Fruit fly (Drosophila melanogaster) whole organism, embryonic: ENCODE data around the gene CG13028.
A peak's percentile ranks its signal among the peaks of the same experiment; 100 is the strongest.

Source experiments
- Aef1 ChIP-seq: fragments of 200-800 bp; sonication (Bioruptor generic); IDR thresholded peaks from 3 replicates; pipeline ENCODE4 v1.3.6; 2022; ENCODE audit warnings: missing biosample characterization, missing genetic modification characterization
- Atf6 ChIP-seq: fragments of 200-800 bp; sonication (Bioruptor generic); IDR thresholded peaks from 2 replicates; pipeline ENCODE4 v1.3.6; 2022; ENCODE audit warnings: missing biosample characterization, missing genetic modification characterization
- Bgb ChIP-seq: fragments of 200-800 bp; sonication (Bioruptor generic); IDR thresholded peaks from 2 replicates; pipeline ENCODE4 v1.3.6; 2022; ENCODE audit warnings: missing biosample characterization, missing genetic modification characterization; ENCODE audit not compliant: partially characterized antibody
- CG10147 ChIP-seq: fragments of 200-800 bp; sonication (Bioruptor generic); optimal IDR thresholded peaks from 2 replicates; lab custom pipeline; 2019; ENCODE audit warnings: missing biosample characterization, mild to moderate bottlenecking, missing genetic modification characterization, moderate library complexity
- CG10959 ChIP-seq: fragments of 200-800 bp; sonication (Bioruptor generic); IDR thresholded peaks from 2 replicates; pipeline ENCODE4 v1.3.6; 2022; ENCODE audit warnings: missing biosample characterization, missing genetic modification characterization
- CG11723 ChIP-seq: fragments of 200-800 bp; sonication (Bioruptor generic); optimal IDR thresholded peaks from 2 replicates; lab custom pipeline; 2017; ENCODE audit warnings: missing biosample characterization, mild to moderate bottlenecking, missing genetic modification characterization
- CG12219 ChIP-seq: fragments of 200-800 bp; sonication (Bioruptor generic); optimal IDR thresholded peaks from 3 replicates; lab custom pipeline; 2018; ENCODE audit warnings: missing biosample characterization, mild to moderate bottlenecking, missing genetic modification characterization
- CG14860 ChIP-seq: fragments of 200-800 bp; sonication (Bioruptor generic); IDR thresholded peaks from 3 replicates; pipeline ENCODE4 v1.3.6; 2022; ENCODE audit warnings: missing biosample characterization, missing genetic modification characterization; ENCODE audit not compliant: partially characterized antibody
- CG1529 ChIP-seq: fragments of 200-800 bp; sonication (Bioruptor generic); optimal IDR thresholded peaks from 3 replicates; lab custom pipeline; 2018; ENCODE audit warnings: missing biosample characterization, missing genetic modification characterization
- CG16815 ChIP-seq: fragments of 200-800 bp; sonication (Bioruptor generic); optimal IDR thresholded peaks from 3 replicates; lab custom pipeline; 2017; ENCODE audit warnings: missing biosample characterization, mild to moderate bottlenecking, missing genetic modification characterization
- CG1832 ChIP-seq: fragments of 200-800 bp; sonication (Bioruptor generic); optimal IDR thresholded peaks from 2 replicates; lab custom pipeline; 2017; ENCODE audit warnings: missing biosample characterization, mild to moderate bottlenecking, missing genetic modification characterization, inconsistent platforms
- CG3065 ChIP-seq: fragments of 200-800 bp; sonication (Bioruptor generic); optimal IDR thresholded peaks from 2 replicates; lab custom pipeline; 2016; ENCODE audit warnings: missing biosample characterization, missing genetic modification characterization
- CG31388 ChIP-seq: fragments of 200-800 bp; sonication (Bioruptor generic); optimal IDR thresholded peaks from 2 replicates; lab custom pipeline; 2016; ENCODE audit warnings: missing biosample characterization, missing genetic modification characterization
- CG31441 ChIP-seq: fragments of 200-800 bp; sonication (Bioruptor generic); IDR thresholded peaks from 2 replicates; pipeline ENCODE4 v1.3.6; 2022; ENCODE audit warnings: missing biosample characterization, missing genetic modification characterization
- CG3281 ChIP-seq: fragments of 200-800 bp; sonication (Bioruptor generic); optimal IDR thresholded peaks from 3 replicates; lab custom pipeline; 2017; ENCODE audit warnings: missing biosample characterization, mild to moderate bottlenecking, missing genetic modification characterization
- CG3847 ChIP-seq: fragments of 200-800 bp; sonication (Bioruptor generic); IDR thresholded peaks from 2 replicates; pipeline ENCODE4 v1.3.6; 2022; ENCODE audit warnings: missing biosample characterization, missing genetic modification characterization
- CG4282 ChIP-seq: fragments of 200-800 bp; sonication (Bioruptor generic); optimal IDR thresholded peaks from 2 replicates; lab custom pipeline; 2016; ENCODE audit warnings: missing biosample characterization, missing genetic modification characterization
- CG4404 ChIP-seq: fragments of 200-800 bp; sonication (Bioruptor generic); IDR thresholded peaks from 2 replicates; pipeline ENCODE4 v1.3.6; 2022; ENCODE audit warnings: missing biosample characterization, missing genetic modification characterization
- CG7372 ChIP-seq: fragments of 200-800 bp; sonication (Bioruptor generic); IDR thresholded peaks from 2 replicates; pipeline ENCODE4 v1.3.6; 2022; ENCODE audit warnings: missing biosample characterization, missing genetic modification characterization
- CG7987 ChIP-seq: fragments of 200-800 bp; sonication (Bioruptor generic); optimal IDR thresholded peaks from 2 replicates; lab custom pipeline; 2018; ENCODE audit warnings: missing biosample characterization, mild to moderate bottlenecking, missing genetic modification characterization, moderate library complexity
- CG8478 ChIP-seq: fragments of >200 bp; optimal IDR thresholded peaks from 2 replicates; lab custom pipeline; 2018
- CG9437 ChIP-seq: fragments of 200-800 bp; sonication (Bioruptor generic); optimal IDR thresholded peaks from 2 replicates; lab custom pipeline; 2018; ENCODE audit warnings: missing biosample characterization, mild to moderate bottlenecking, missing genetic modification characterization
- Chrac-16 ChIP-seq: fragments of 200-800 bp; sonication (Bioruptor generic); optimal IDR thresholded peaks from 3 replicates; lab custom pipeline; 2016; ENCODE audit warnings: missing biosample characterization, missing genetic modification characterization
- E2f2 ChIP-seq: fragments of 200-800 bp; sonication (Bioruptor generic); IDR thresholded peaks from 2 replicates; pipeline ENCODE4 v1.3.6; 2022; ENCODE audit warnings: missing biosample characterization, missing genetic modification characterization
- Elba2 ChIP-seq: fragments of 200-800 bp; sonication (Bioruptor generic); optimal IDR thresholded peaks from 3 replicates; lab custom pipeline; 2016; ENCODE audit warnings: missing biosample characterization, missing genetic modification characterization
- Fer3 ChIP-seq: fragments of 200-800 bp; sonication (Bioruptor generic); optimal IDR thresholded peaks from 2 replicates; lab custom pipeline; 2018; ENCODE audit warnings: missing biosample characterization, mild to moderate bottlenecking, missing genetic modification characterization, moderate library complexity
- HLH4C ChIP-seq: fragments of 200-800 bp; sonication (Bioruptor generic); IDR thresholded peaks from 3 replicates; pipeline ENCODE4 v1.3.6; 2022; ENCODE audit warnings: missing biosample characterization, missing genetic modification characterization; ENCODE audit not compliant: partially characterized antibody
- HLH54F ChIP-seq: fragments of 200-800 bp; sonication (Bioruptor generic); optimal IDR thresholded peaks from 3 replicates; lab custom pipeline; 2016; ENCODE audit warnings: missing biosample characterization, missing genetic modification characterization
- HLHmδ ChIP-seq: fragments of 200-800 bp; sonication (Bioruptor generic); optimal IDR thresholded peaks from 2 replicates; lab custom pipeline; 2018; ENCODE audit warnings: missing biosample characterization, mild to moderate bottlenecking, missing genetic modification characterization, moderate library complexity
- HmgD ChIP-seq: fragments of 200-800 bp; sonication (Bioruptor generic); optimal IDR thresholded peaks from 3 replicates; lab custom pipeline; 2016; ENCODE audit warnings: missing biosample characterization, missing genetic modification characterization
- Hr3 ChIP-seq: fragments of 200-800 bp; sonication (Bioruptor generic); optimal IDR thresholded peaks from 3 replicates; lab custom pipeline; 2016; ENCODE audit warnings: missing biosample characterization, missing genetic modification characterization
- Lhr ChIP-seq: fragments of 200-800 bp; sonication (Bioruptor generic); optimal IDR thresholded peaks from 3 replicates; lab custom pipeline; 2017; ENCODE audit warnings: mild to moderate bottlenecking, missing biosample characterization, missing genetic modification reagents, missing genetic modification characterization
- MBD-R2 ChIP-seq: fragments of 200-800 bp; sonication (Bioruptor generic); IDR thresholded peaks from 2 replicates; pipeline ENCODE4 v1.3.6; 2022; ENCODE audit warnings: missing biosample characterization, missing genetic modification characterization
- MESR4 ChIP-seq: fragments of 200-800 bp; sonication (Bioruptor generic); optimal IDR thresholded peaks from 2 replicates; lab custom pipeline; 2018; ENCODE audit warnings: missing biosample characterization, mild to moderate bottlenecking, missing genetic modification characterization, moderate library complexity
- NFAT ChIP-seq: fragments of 200-800 bp; sonication (Bioruptor generic); IDR thresholded peaks from 2 replicates; pipeline ENCODE4 v1.3.6; 2022; ENCODE audit warnings: missing biosample characterization, missing genetic modification characterization
- Pdp1 ChIP-seq, 2 experiments: fragments of 200-800 bp; sonication (Bioruptor generic); optimal IDR thresholded peaks; 3 replicates each; lab custom pipeline; 2016; ENCODE audit warnings: missing biosample characterization in 2 of 2, missing genetic modification characterization in 2 of 2, mild to moderate bottlenecking in 1 of 2, moderate library complexity in 1 of 2
- Sox100B ChIP-seq: fragments of 200-800 bp; sonication (Bioruptor generic); optimal IDR thresholded peaks from 3 replicates; lab custom pipeline; 2018; ENCODE audit warnings: missing biosample characterization, mild to moderate bottlenecking, missing genetic modification characterization
- amos ChIP-seq: fragments of 200-800 bp; sonication (Bioruptor generic); IDR thresholded peaks from 2 replicates; pipeline ENCODE4 v1.3.6; 2022; ENCODE audit warnings: missing biosample characterization, missing genetic modification characterization; ENCODE audit not compliant: partially characterized antibody
- ara ChIP-seq: fragments of 200-800 bp; sonication (Bioruptor generic); IDR thresholded peaks from 2 replicates; pipeline ENCODE4 v1.3.6; 2022; ENCODE audit warnings: missing biosample characterization, missing genetic modification characterization
- crol ChIP-seq: fragments of 200-800 bp; sonication (Bioruptor generic); IDR thresholded peaks from 2 replicates; pipeline ENCODE4 v1.3.6; 2022; ENCODE audit warnings: missing biosample characterization, missing genetic modification characterization
- ems ChIP-seq: fragments of 200-800 bp; sonication (Bioruptor generic); optimal IDR thresholded peaks from 3 replicates; lab custom pipeline; 2016; ENCODE audit warnings: missing biosample characterization, missing genetic modification characterization
- fd96Cb ChIP-seq: fragments of 200-800 bp; sonication (Bioruptor generic); optimal IDR thresholded peaks from 2 replicates; lab custom pipeline; 2018; ENCODE audit warnings: missing biosample characterization, mild to moderate bottlenecking, missing genetic modification characterization, moderate library complexity
- gcm2 ChIP-seq: fragments of 200-800 bp; sonication (Bioruptor generic); optimal IDR thresholded peaks from 2 replicates; lab custom pipeline; 2016; ENCODE audit warnings: missing biosample characterization, missing genetic modification characterization
- lilli ChIP-seq: fragments of 200-800 bp; sonication (Bioruptor generic); optimal IDR thresholded peaks from 3 replicates; lab custom pipeline; 2016; ENCODE audit warnings: missing biosample characterization, missing genetic modification characterization
- pum ChIP-seq: fragments of 200-800 bp; sonication (Bioruptor generic); optimal IDR thresholded peaks from 2 replicates; lab custom pipeline; 2016; ENCODE audit warnings: missing biosample characterization, missing genetic modification characterization
- pzg ChIP-seq: fragments of 200-800 bp; sonication (Bioruptor generic); optimal IDR thresholded peaks from 3 replicates; lab custom pipeline; 2018; ENCODE audit warnings: missing biosample characterization, mild to moderate bottlenecking, missing genetic modification characterization, moderate library complexity
- sd ChIP-seq: fragments of 200-800 bp; sonication (Bioruptor generic); optimal IDR thresholded peaks from 3 replicates; lab custom pipeline; 2018; ENCODE audit warnings: missing biosample characterization, mild to moderate bottlenecking, missing genetic modification characterization, moderate library complexity
- trh ChIP-seq: fragments of 200-800 bp; sonication (Bioruptor generic); optimal IDR thresholded peaks from 2 replicates; lab custom pipeline; 2016; ENCODE audit warnings: missing biosample characterization, missing genetic modification characterization
- wor ChIP-seq: fragments of 200-800 bp; sonication (Bioruptor generic); IDR thresholded peaks from 2 replicates; pipeline ENCODE4 v1.3.6; 2022; ENCODE audit warnings: missing biosample characterization, missing genetic modification characterization
- zfh1 ChIP-seq: fragments of 200-800 bp; sonication (Bioruptor generic); IDR thresholded peaks from 3 replicates; pipeline ENCODE4 v1.3.6; 2022; ENCODE audit warnings: missing biosample characterization, missing genetic modification characterization

Gene CG13028

DNA sequence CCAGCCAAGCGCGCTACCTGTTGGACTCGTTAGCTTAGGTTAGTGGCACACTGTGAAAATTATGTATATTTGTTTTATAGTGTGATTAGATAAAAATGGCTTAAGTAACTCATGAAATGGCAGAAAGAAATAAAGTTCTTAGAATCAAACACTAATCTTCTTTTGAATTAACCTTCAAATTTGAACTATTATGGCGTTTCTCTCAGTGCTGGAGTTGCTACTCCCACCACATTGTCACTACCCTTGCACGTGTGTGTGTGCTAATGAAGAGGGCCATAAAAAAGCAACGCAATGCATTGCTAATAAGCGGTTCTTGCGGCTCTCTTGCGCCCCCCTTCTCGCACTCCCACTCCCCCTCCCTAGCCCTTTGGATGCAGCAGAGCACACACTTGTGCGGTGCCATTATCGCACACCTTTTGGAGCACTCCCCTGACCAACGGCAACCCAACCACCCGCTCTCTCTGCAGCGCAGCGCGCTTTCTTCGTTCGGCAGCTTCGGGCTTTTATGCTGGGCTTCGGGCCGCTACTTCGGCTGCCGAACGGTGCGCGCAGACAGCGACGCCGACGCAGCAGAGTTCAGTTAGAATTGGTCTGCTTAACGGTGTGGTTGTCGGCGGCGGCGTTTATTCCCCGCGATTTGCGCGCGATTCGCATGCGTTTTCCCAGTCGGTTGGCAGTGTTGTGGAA is 32.3 kb upstream of the CG13028 start (continued):
- peak; percentile 23 for TF ChIP-seq MESR4
- peak; percentile 34; the same call in 1 of the 2 replicates for TF ChIP-seq amos
- TF ChIP-seq CG7372 (GFP tag; lab: Robert Waterston, UW) = peak; percentile 85
- peak; percentile 75 for TF ChIP-seq CG9437 (GFP tag; lab: Kevin White, UChicago)
- TF ChIP-seq Atf6 (GFP tag; lab: Robert Waterston, UW) = peak; percentile 84
- TF ChIP-seq HLH54F (GFP tag; lab: Kevin White, UChicago) = peak; percentile 57
- TF ChIP-seq CG14860 (GFP tag; lab: Robert Waterston, UW) = no peak
- TF ChIP-seq HLH4C = no peak
- peak; percentile 7 for TF ChIP-seq HmgD
- peak; percentile 86 to 90 for TF ChIP-seq Pdp1 (GFP tag; optimal IDR thresholded peaks at IDR 0.05; lab: Kevin White, UChicago)
- TF ChIP-seq pum (GFP tag; lab: Kevin White, UChicago) = peak; percentile 89
- peak; percentile 66 for TF ChIP-seq CG10147
- TF ChIP-seq Sox100B (GFP tag; lab: Kevin White, UChicago) = peak; percentile 87
- TF ChIP-seq Lhr (GFP tag; lab: Kevin White, UChicago) = peak; percentile 82
- peak; percentile 54; the same call in 1 of the 2 replicates for TF ChIP-seq MBD-R2
- no peak for TF ChIP-seq pzg (GFP tag; lab: Kevin White, UChicago)
- TF ChIP-seq sd (tag; lab: Kevin White, UChicago) = peak; percentile 25
- peak; percentile 85 for TF ChIP-seq ems
- peak; percentile 74; the same call in 1 of the 2 replicates for TF ChIP-seq E2f2 (GFP tag; lab: Robert Waterston, UW)
- TF ChIP-seq CG4404 (GFP tag; lab: Robert Waterston, UW) = peak; percentile 70
- TF ChIP-seq CG16815 = peak; percentile 70
- peak; percentile 72 for TF ChIP-seq CG31388 (GFP tag; lab: Kevin White, UChicago)
- TF ChIP-seq Aef1 (GFP tag; lab: Robert Waterston, UW) = peak; percentile 89
- TF ChIP-seq CG8478 = no peak
- peak; percentile 1 for TF ChIP-seq HLHmδ (GFP tag; lab: Kevin White, UChicago)
- TF ChIP-seq CG10959 (GFP tag; lab: Robert Waterston, UW) = peak; percentile 89
- TF ChIP-seq Elba2 = peak; percentile 36
- TF ChIP-seq CG7987 = peak; percentile 33
- TF ChIP-seq CG3065 = peak; percentile 70
- TF ChIP-seq CG11723 (GFP tag; lab: Kevin White, UChicago) = peak; percentile 85
- peak; percentile 61 for TF ChIP-seq trh (GFP tag; lab: Kevin White, UChicago)
- peak; percentile 50 for TF ChIP-seq CG4282
- TF ChIP-seq CG1529 = peak; percentile 89
- TF ChIP-seq CG12219 (GFP tag; lab: Kevin White, UChicago) = peak; percentile 88
- TF ChIP-seq Hr3 (GFP tag; lab: Kevin White, UChicago) = peak; percentile 88
- TF ChIP-seq wor (GFP tag; lab: Robert Waterston, UW) = peak; percentile 94
- TF ChIP-seq Fer3 (tag; lab: Kevin White, UChicago) = peak; percentile 83
- TF ChIP-seq ara (GFP tag; lab: Robert Waterston, UW) = peak; percentile 93
- TF ChIP-seq CG3847 (GFP tag; lab: Robert Waterston, UW) = peak; percentile 83
- peak; percentile 99 for TF ChIP-seq crol (GFP tag; lab: Robert Waterston, UW)
- TF ChIP-seq CG31441 (GFP tag; lab: Robert Waterston, UW) = peak; percentile 95
- peak; percentile 74 for TF ChIP-seq lilli
- peak; percentile 93 for TF ChIP-seq fd96Cb (tag; lab: Kevin White, UChicago)
- peak; percentile 82 for TF ChIP-seq Chrac-16 (GFP tag; lab: Kevin White, UChicago)
- TF ChIP-seq gcm2 (GFP tag; lab: Kevin White, UChicago) = peak; percentile 77
- peak; percentile 29 for TF ChIP-seq CG3281 (GFP tag; lab: Kevin White, UChicago)
- peak; percentile 43; the same call in 1 of the 2 replicates for TF ChIP-seq Bgb
- TF ChIP-seq NFAT = 0 out of 2 replicates have a peak, but pooled peaks have one; percentile 42
- no peak for TF ChIP-seq CG1832
- TF ChIP-seq zfh1 (GFP tag; lab: Robert Waterston, UW) = peak; percentile 95
